Fruit fly (Drosophila melanogaster) whole organism, prepupa: Measurements from ENCODE around the gene Duox.

Source experiments
- Blimp-1 ChIP-seq: fragments of 200-800 bp; sonication (Bioruptor generic); optimal IDR thresholded peaks from 3 replicates; lab custom pipeline; 2017; ENCODE audit warnings: missing biosample characterization, missing genetic modification characterization, mild to moderate bottlenecking, moderate library complexity, missing genetic modification reagents
- CG10631 ChIP-seq: fragments of 200-800 bp; sonication (Bioruptor generic); optimal IDR thresholded peaks from 2 replicates; lab custom pipeline; 2016; ENCODE audit warnings: missing biosample characterization, missing genetic modification characterization
- CG11294 ChIP-seq: fragments of 200-800 bp; sonication (Bioruptor generic); IDR thresholded peaks from 2 replicates; pipeline ENCODE4 v1.3.6; 2022; ENCODE audit warnings: missing biosample characterization, missing genetic modification characterization
- CG11762 ChIP-seq: fragments of 200-800 bp; sonication (Bioruptor generic); optimal IDR thresholded peaks from 3 replicates; lab custom pipeline; 2016; ENCODE audit warnings: missing biosample characterization, missing genetic modification characterization; ENCODE audit not compliant: insufficient read depth
- CG11902 ChIP-seq: fragments of 200-800 bp; sonication (Bioruptor generic); optimal IDR thresholded peaks from 3 replicates; lab custom pipeline; 2016; ENCODE audit warnings: missing biosample characterization, missing genetic modification characterization
- CG16779 ChIP-seq: fragments of 200-800 bp; sonication (Bioruptor generic); optimal IDR thresholded peaks from 3 replicates; lab custom pipeline; 2017; ENCODE audit warnings: missing biosample characterization, mild to moderate bottlenecking, missing genetic modification characterization
- CG31627 ChIP-seq: fragments of 200-800 bp; sonication (Bioruptor generic); optimal IDR thresholded peaks from 3 replicates; lab custom pipeline; 2016; ENCODE audit warnings: missing biosample characterization, missing genetic modification characterization
- CG32006 ChIP-seq: fragments of 200-800 bp; sonication (Bioruptor generic); optimal IDR thresholded peaks from 3 replicates; lab custom pipeline; 2017; ENCODE audit warnings: missing biosample characterization, mild to moderate bottlenecking, missing genetic modification characterization
- CG34406 ChIP-seq: fragments of 200-800 bp; sonication (Bioruptor generic); optimal IDR thresholded peaks from 3 replicates; lab custom pipeline; 2016; ENCODE audit warnings: missing biosample characterization, missing genetic modification characterization
- CG3919 ChIP-seq: fragments of 200-800 bp; sonication (Bioruptor generic); optimal IDR thresholded peaks from 3 replicates; lab custom pipeline; 2016; ENCODE audit warnings: missing biosample characterization, missing genetic modification characterization
- CG6163 ChIP-seq: fragments of 200-800 bp; sonication (Bioruptor generic); IDR thresholded peaks from 3 replicates; pipeline ENCODE4 v1.3.6; 2022; ENCODE audit warnings: missing biosample characterization, missing genetic modification characterization
- CG6276 ChIP-seq: fragments of 200-800 bp; sonication (Bioruptor generic); optimal IDR thresholded peaks from 2 replicates; lab custom pipeline; 2017; ENCODE audit warnings: missing biosample characterization, mild to moderate bottlenecking, missing genetic modification characterization
- CG6792 ChIP-seq: fragments of 200-800 bp; sonication (Bioruptor generic); optimal IDR thresholded peaks from 3 replicates; lab custom pipeline; 2016; ENCODE audit warnings: missing biosample characterization, missing genetic modification characterization
- CG6808 ChIP-seq: fragments of 200-800 bp; sonication (Bioruptor generic); optimal IDR thresholded peaks from 3 replicates; lab custom pipeline; 2017; ENCODE audit warnings: missing biosample characterization, missing genetic modification characterization, mild to moderate bottlenecking, moderate library complexity, missing genetic modification reagents
- CG6854 ChIP-seq: fragments of 200-800 bp; sonication (Bioruptor generic); optimal IDR thresholded peaks from 2 replicates; lab custom pipeline; 2017; ENCODE audit warnings: missing biosample characterization, mild to moderate bottlenecking, missing genetic modification characterization
- CG8119 ChIP-seq: fragments of 200-800 bp; sonication (Bioruptor generic); IDR thresholded peaks from 3 replicates; pipeline ENCODE4 v1.3.6; 2022; ENCODE audit warnings: missing biosample characterization, missing genetic modification characterization
- CG8319 ChIP-seq: fragments of 200-800 bp; sonication (Bioruptor generic); optimal IDR thresholded peaks from 3 replicates; lab custom pipeline; 2016; ENCODE audit warnings: missing biosample characterization, missing genetic modification characterization
- CG8632 ChIP-seq: fragments of 200-800 bp; sonication (Bioruptor generic); optimal IDR thresholded peaks from 3 replicates; lab custom pipeline; 2016; ENCODE audit warnings: missing biosample characterization, missing genetic modification characterization
- CG9139 ChIP-seq: fragments of 200-800 bp; sonication (Bioruptor generic); optimal IDR thresholded peaks from 3 replicates; lab custom pipeline; 2017; ENCODE audit warnings: missing biosample characterization, mild to moderate bottlenecking, missing genetic modification characterization
- Eip78C ChIP-seq: fragments of 200-800 bp; sonication (Bioruptor generic); peaks from one replicate; lab custom pipeline; 2016; ENCODE audit warnings: missing biosample characterization, missing genetic modification characterization
- Eip93F ChIP-seq: fragments of 200-800 bp; sonication (Bioruptor generic); optimal IDR thresholded peaks from 2 replicates; lab custom pipeline; 2016; ENCODE audit warnings: missing biosample characterization, mild to moderate bottlenecking, missing genetic modification characterization
- Gug ChIP-seq: fragments of 200-800 bp; sonication (Bioruptor generic); IDR thresholded peaks from 2 replicates; pipeline ENCODE4 v1.3.6; 2022; ENCODE audit warnings: missing biosample characterization, missing genetic modification characterization
- Hr38 ChIP-seq: sonication (Bioruptor generic); optimal IDR thresholded peaks from 2 replicates; lab custom pipeline; 2016; ENCODE audit warnings: missing biosample characterization, missing genetic modification characterization
- Hr4 ChIP-seq: fragments of 200-800 bp; sonication (Bioruptor generic); optimal IDR thresholded peaks from 3 replicates; lab custom pipeline; 2016; ENCODE audit warnings: missing biosample characterization, missing genetic modification characterization
- Lpt ChIP-seq: fragments of 200-800 bp; sonication (Bioruptor generic); optimal IDR thresholded peaks from 3 replicates; lab custom pipeline; 2016; ENCODE audit warnings: missing biosample characterization, missing genetic modification characterization
- Met ChIP-seq: fragments of 200-800 bp; sonication (Bioruptor generic); optimal IDR thresholded peaks from 3 replicates; lab custom pipeline; 2016; ENCODE audit warnings: missing biosample characterization, missing genetic modification characterization
- OdsH ChIP-seq: fragments of 200-800 bp; sonication (Bioruptor generic); optimal IDR thresholded peaks from 3 replicates; lab custom pipeline; 2016; ENCODE audit warnings: missing biosample characterization, missing genetic modification characterization
- Smox ChIP-seq: fragments of 200-800 bp; sonication (Bioruptor generic); optimal IDR thresholded peaks from 3 replicates; lab custom pipeline; 2016; ENCODE audit warnings: missing biosample characterization, missing genetic modification characterization
- Sox14 ChIP-seq: fragments of 200-800 bp; sonication (Bioruptor generic); optimal IDR thresholded peaks from 3 replicates; lab custom pipeline; 2016; ENCODE audit warnings: missing biosample characterization, missing genetic modification characterization
- Sox15 ChIP-seq: fragments of 200-800 bp; sonication (Bioruptor generic); optimal IDR thresholded peaks from 3 replicates; lab custom pipeline; 2016; ENCODE audit warnings: missing biosample characterization, missing genetic modification characterization
- achi ChIP-seq: fragments of 200-800 bp; sonication (Bioruptor generic); optimal IDR thresholded peaks from 3 replicates; lab custom pipeline; 2016; ENCODE audit warnings: missing biosample characterization, missing genetic modification characterization
- acj6 ChIP-seq: fragments of 200-800 bp; sonication (Bioruptor generic); optimal IDR thresholded peaks from 3 replicates; lab custom pipeline; 2016; ENCODE audit warnings: missing biosample characterization, missing genetic modification characterization
- dac ChIP-seq: fragments of 200-800 bp; sonication (Bioruptor generic); optimal IDR thresholded peaks from 2 replicates; lab custom pipeline; 2017; ENCODE audit warnings: missing biosample characterization, mild to moderate bottlenecking, missing genetic modification characterization
- dsx ChIP-seq: fragments of 200-800 bp; optimal IDR thresholded peaks from 3 replicates; lab custom pipeline; 2019; ENCODE audit warnings: missing biosample characterization, mild to moderate bottlenecking, missing genetic modification characterization, moderate library complexity; ENCODE audit not compliant: poor library complexity, severe bottlenecking
- net ChIP-seq: fragments of 200-800 bp; sonication (Bioruptor generic); optimal IDR thresholded peaks from 3 replicates; lab custom pipeline; 2016; ENCODE audit warnings: missing biosample characterization, missing genetic modification characterization
- pdm3 ChIP-seq: fragments of 200-800 bp; sonication (Bioruptor generic); optimal IDR thresholded peaks from 3 replicates; lab custom pipeline; 2016; ENCODE audit warnings: missing biosample characterization, missing genetic modification characterization
- salr ChIP-seq, 2 experiments: fragments of 200-800 bp; sonication (Bioruptor generic); optimal IDR thresholded peaks; 3 replicates each; lab custom pipeline; 2016 to 2018; ENCODE audit warnings: missing biosample characterization in 2 of 2, missing genetic modification characterization in 2 of 2, mild to moderate bottlenecking in 1 of 2
- spab ChIP-seq: fragments of 200-800 bp; sonication (Bioruptor generic); optimal IDR thresholded peaks from 2 replicates; lab custom pipeline; 2017; ENCODE audit warnings: missing biosample characterization, mild to moderate bottlenecking, missing genetic modification characterization, missing genetic modification reagents
- svp ChIP-seq: fragments of 200-800 bp; sonication (Bioruptor generic); peaks from one replicate; lab custom pipeline; 2016; ENCODE audit warnings: missing biosample characterization, missing genetic modification characterization
- vri ChIP-seq: fragments of 200-800 bp; sonication (Bioruptor generic); optimal IDR thresholded peaks from 3 replicates; lab custom pipeline; 2016; ENCODE audit warnings: missing biosample characterization, mild to moderate bottlenecking, missing genetic modification characterization

The Duox gene

DNA sequence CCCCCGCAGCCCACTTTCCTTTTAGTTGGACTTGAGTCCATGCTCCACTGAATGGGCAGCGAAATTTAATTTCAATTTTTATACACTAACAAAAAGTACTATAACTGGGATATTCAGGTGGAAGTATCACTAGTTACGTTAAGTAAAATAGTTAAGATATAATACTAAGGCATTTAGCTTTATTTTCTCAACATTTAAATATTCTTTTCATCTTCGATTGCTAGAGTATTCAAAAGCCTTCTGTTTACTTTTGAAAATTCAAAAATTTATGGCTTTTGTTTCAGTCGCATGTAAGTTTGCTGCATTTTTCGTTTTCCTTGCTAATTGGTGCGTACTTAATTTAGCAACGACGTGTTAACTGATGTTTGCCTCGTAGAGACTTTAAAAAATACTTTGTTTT is 21.5 kb upstream of the Duox start (continued):
- TF ChIP-seq achi (GFP tag; lab: Kevin White, UChicago) = peak; percentile 6
- TF ChIP-seq CG16779 = no peak
- no peak for TF ChIP-seq CG6163

- TF ChIP-seq Eip93F (no peak), CG8119 (GFP tag; lab: Robert Waterston, UW) (no peak), Eip78C (GFP tag; lab: Kevin White, UChicago) (no peak), dsx (GFP tag; lab: Kevin White, UChicago) (no peak), Lpt (no peak), Blimp-1 (GFP tag; lab: Kevin White, UChicago) (no peak), CG11762 (GFP tag; lab: Kevin White, UChicago) (no peak), CG11902 (GFP tag; lab: Kevin White, UChicago) (no peak), CG11294 (GFP tag; lab: Robert Waterston, UW) (no peak), vri (GFP tag; lab: Kevin White, UChicago) (no peak)
Measured at dm6 chr2L:2847112-2847682, 17.1 kb upstream of the Duox start, which contains the start of the genes CG3117 and CG2983. CG3117 (minus strand) TSS chr2L:2847212. CG2983 (plus strand) TSS chr2L:2847632.

DNA sequence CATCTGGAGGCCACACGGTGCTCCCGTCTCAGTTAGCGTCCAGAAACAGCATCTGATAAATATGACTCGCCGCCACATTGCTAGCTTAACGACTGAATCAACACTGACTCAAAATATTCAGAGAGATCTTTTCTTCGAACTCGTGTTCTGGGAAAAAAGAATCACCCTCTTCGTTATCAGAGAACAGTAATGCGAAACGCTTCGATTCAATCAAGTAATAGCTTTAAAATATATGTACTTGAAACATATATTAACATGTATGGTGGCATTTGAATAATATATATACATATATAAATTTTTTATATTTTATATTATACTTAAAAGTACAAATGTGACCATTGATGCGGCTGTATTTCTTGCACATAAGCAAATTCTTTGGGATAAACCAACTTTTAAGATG is 15.6 kb upstream of the Duox start, which contains the start of gene CG18557:
Gene CG18557, minus strand, starts transcription at position 101 of the 400 bp plus-strand sequence.
- TF ChIP-seq spab (GFP tag; lab: Kevin White, UChicago) (no peak), CG8632 (GFP tag; lab: Kevin White, UChicago) (no peak), svp (peak; percentile 77), dac (no peak), CG6163 (no peak), CG32006 (GFP tag; lab: Kevin White, UChicago) (no peak)

- no peak for TF ChIP-seq Gug
- no peak for TF ChIP-seq achi (GFP tag; lab: Kevin White, UChicago)
- TF ChIP-seq svp = no peak
- no peak for TF ChIP-seq Smox (GFP tag; lab: Kevin White, UChicago)
- TF ChIP-seq CG11762 (GFP tag; lab: Kevin White, UChicago) = no peak
- no peak for TF ChIP-seq Hr4 (GFP tag; lab: Kevin White, UChicago)
- TF ChIP-seq CG9139 = no peak
- TF ChIP-seq Hr38 = no peak
- TF ChIP-seq dsx (GFP tag; lab: Kevin White, UChicago) = no peak
- no peak for TF ChIP-seq Met (GFP tag; lab: Kevin White, UChicago)
Measured at dm6 chr2L:2844413-2844812, 14.4 kb upstream of the Duox start, which contains the start of gene CG18558. CG18558 (minus strand) TSS chr2L:2844513.

dm6 chr2L:2840311-2840710 is 10.3 kb upstream of the Duox start:
- no peak for TF ChIP-seq salr (GFP tag; optimal IDR thresholded peaks at IDR 0.05; lab: Kevin White, UChicago)
- TF ChIP-seq CG10631 (GFP tag; lab: Kevin White, UChicago) = no peak
- no peak for TF ChIP-seq CG6808
- TF ChIP-seq CG31627 (GFP tag; lab: Kevin White, UChicago) = no peak
- no peak for TF ChIP-seq CG8319
- no peak for TF ChIP-seq CG6792 (GFP tag; lab: Kevin White, UChicago)
- TF ChIP-seq Eip93F = no peak
- no peak for TF ChIP-seq CG34406
- no peak for TF ChIP-seq Hr38
- no peak for TF ChIP-seq OdsH (GFP tag; lab: Kevin White, UChicago)
- TF ChIP-seq CG3919 (GFP tag; lab: Kevin White, UChicago) = no peak
- no peak for TF ChIP-seq CG6276
- no peak for TF ChIP-seq net (GFP tag; lab: Kevin White, UChicago)
- TF ChIP-seq Sox14 = no peak
- no peak for TF ChIP-seq pdm3 (GFP tag; lab: Kevin White, UChicago)
- TF ChIP-seq Blimp-1 (GFP tag; lab: Kevin White, UChicago) = no peak
- TF ChIP-seq acj6 (GFP tag; lab: Kevin White, UChicago) = no peak
- no peak for TF ChIP-seq CG8632 (GFP tag; lab: Kevin White, UChicago)
- TF ChIP-seq Sox15 (GFP tag; lab: Kevin White, UChicago) = no peak
- no peak for TF ChIP-seq CG6854 (GFP tag; lab: Kevin White, UChicago)
